Fruit fly (Drosophila melanogaster) whole organism, prepupa: ENCODE data around the gene CG9667.

Experiments used
- CG10631 ChIP-seq: fragments of 200-800 bp; sonication (Bioruptor generic); optimal IDR thresholded peaks from 2 replicates; lab custom pipeline; 2016; ENCODE audit warnings: missing biosample characterization, missing genetic modification characterization
- CG10669 ChIP-seq: fragments of 200-800 bp; sonication (Bioruptor generic); optimal IDR thresholded peaks from 3 replicates; lab custom pipeline; 2018; ENCODE audit warnings: missing biosample characterization, mild to moderate bottlenecking, missing genetic modification characterization, moderate library complexity
- CG11294 ChIP-seq: fragments of 200-800 bp; sonication (Bioruptor generic); IDR thresholded peaks from 2 replicates; pipeline ENCODE4 v1.3.6; 2022; ENCODE audit warnings: missing biosample characterization, missing genetic modification characterization
- CG11762 ChIP-seq: fragments of 200-800 bp; sonication (Bioruptor generic); optimal IDR thresholded peaks from 3 replicates; lab custom pipeline; 2016; ENCODE audit warnings: missing biosample characterization, missing genetic modification characterization; ENCODE audit not compliant: insufficient read depth
- CG11902 ChIP-seq: fragments of 200-800 bp; sonication (Bioruptor generic); optimal IDR thresholded peaks from 3 replicates; lab custom pipeline; 2016; ENCODE audit warnings: missing biosample characterization, missing genetic modification characterization
- CG15336 ChIP-seq: fragments of 200-800 bp; sonication (Bioruptor generic); IDR thresholded peaks from 2 replicates; pipeline ENCODE4 v1.3.6; 2022; ENCODE audit warnings: missing biosample characterization, missing genetic modification characterization
- CG1621 ChIP-seq: fragments of 200-800 bp; sonication (Bioruptor generic); optimal IDR thresholded peaks from 3 replicates; lab custom pipeline; 2018; ENCODE audit warnings: missing biosample characterization, mild to moderate bottlenecking, missing genetic modification characterization
- CG16779 ChIP-seq: fragments of 200-800 bp; sonication (Bioruptor generic); optimal IDR thresholded peaks from 3 replicates; lab custom pipeline; 2017; ENCODE audit warnings: missing biosample characterization, mild to moderate bottlenecking, missing genetic modification characterization
- CG3032 ChIP-seq: fragments of 200-800 bp; optimal IDR thresholded peaks from 2 replicates; lab custom pipeline; 2019; ENCODE audit warnings: missing biosample characterization, mild to moderate bottlenecking, missing genetic modification characterization, moderate library complexity
- CG31627 ChIP-seq: fragments of 200-800 bp; sonication (Bioruptor generic); optimal IDR thresholded peaks from 3 replicates; lab custom pipeline; 2016; ENCODE audit warnings: missing biosample characterization, missing genetic modification characterization
- CG32006 ChIP-seq: fragments of 200-800 bp; sonication (Bioruptor generic); optimal IDR thresholded peaks from 3 replicates; lab custom pipeline; 2017; ENCODE audit warnings: missing biosample characterization, mild to moderate bottlenecking, missing genetic modification characterization
- CG34406 ChIP-seq: fragments of 200-800 bp; sonication (Bioruptor generic); optimal IDR thresholded peaks from 3 replicates; lab custom pipeline; 2016; ENCODE audit warnings: missing biosample characterization, missing genetic modification characterization
- CG3919 ChIP-seq: fragments of 200-800 bp; sonication (Bioruptor generic); optimal IDR thresholded peaks from 3 replicates; lab custom pipeline; 2016; ENCODE audit warnings: missing biosample characterization, missing genetic modification characterization
- CG4318 ChIP-seq: fragments of 200-800 bp; sonication (Bioruptor generic); optimal IDR thresholded peaks from 3 replicates; lab custom pipeline; 2017; ENCODE audit warnings: missing biosample characterization, mild to moderate bottlenecking, missing genetic modification characterization
- CG6163 ChIP-seq: fragments of 200-800 bp; sonication (Bioruptor generic); IDR thresholded peaks from 3 replicates; pipeline ENCODE4 v1.3.6; 2022; ENCODE audit warnings: missing biosample characterization, missing genetic modification characterization
- CG6276 ChIP-seq: fragments of 200-800 bp; sonication (Bioruptor generic); optimal IDR thresholded peaks from 2 replicates; lab custom pipeline; 2017; ENCODE audit warnings: missing biosample characterization, mild to moderate bottlenecking, missing genetic modification characterization
- CG6792 ChIP-seq: fragments of 200-800 bp; sonication (Bioruptor generic); optimal IDR thresholded peaks from 3 replicates; lab custom pipeline; 2016; ENCODE audit warnings: missing biosample characterization, missing genetic modification characterization
- CG6808 ChIP-seq: fragments of 200-800 bp; sonication (Bioruptor generic); optimal IDR thresholded peaks from 3 replicates; lab custom pipeline; 2017; ENCODE audit warnings: missing biosample characterization, missing genetic modification characterization, mild to moderate bottlenecking, moderate library complexity, missing genetic modification reagents
- CG8319 ChIP-seq: fragments of 200-800 bp; sonication (Bioruptor generic); optimal IDR thresholded peaks from 3 replicates; lab custom pipeline; 2016; ENCODE audit warnings: missing biosample characterization, missing genetic modification characterization
- CG8632 ChIP-seq: fragments of 200-800 bp; sonication (Bioruptor generic); optimal IDR thresholded peaks from 3 replicates; lab custom pipeline; 2016; ENCODE audit warnings: missing biosample characterization, missing genetic modification characterization
- CG9139 ChIP-seq: fragments of 200-800 bp; sonication (Bioruptor generic); optimal IDR thresholded peaks from 3 replicates; lab custom pipeline; 2017; ENCODE audit warnings: missing biosample characterization, mild to moderate bottlenecking, missing genetic modification characterization
- Eip75B ChIP-seq: fragments of 200-800 bp; sonication (Bioruptor generic); optimal IDR thresholded peaks from 3 replicates; lab custom pipeline; 2016; ENCODE audit warnings: missing biosample characterization, missing genetic modification characterization
- Eip78C ChIP-seq: fragments of 200-800 bp; sonication (Bioruptor generic); peaks from one replicate; lab custom pipeline; 2016; ENCODE audit warnings: missing biosample characterization, missing genetic modification characterization
- Eip93F ChIP-seq: fragments of 200-800 bp; sonication (Bioruptor generic); optimal IDR thresholded peaks from 2 replicates; lab custom pipeline; 2016; ENCODE audit warnings: missing biosample characterization, mild to moderate bottlenecking, missing genetic modification characterization
- Ets21C ChIP-seq: fragments of 200-800 bp; sonication (Bioruptor generic); optimal IDR thresholded peaks from 3 replicates; lab custom pipeline; 2016; ENCODE audit warnings: missing biosample characterization, missing genetic modification characterization
- Ets96B ChIP-seq: fragments of 200-800 bp; optimal IDR thresholded peaks from 2 replicates; lab custom pipeline; 2019; ENCODE audit warnings: missing biosample characterization, mild to moderate bottlenecking, missing genetic modification characterization, moderate library complexity
- Gug ChIP-seq: fragments of 200-800 bp; sonication (Bioruptor generic); IDR thresholded peaks from 2 replicates; pipeline ENCODE4 v1.3.6; 2022; ENCODE audit warnings: missing biosample characterization, missing genetic modification characterization
- Hr38 ChIP-seq: sonication (Bioruptor generic); optimal IDR thresholded peaks from 2 replicates; lab custom pipeline; 2016; ENCODE audit warnings: missing biosample characterization, missing genetic modification characterization
- Hr4 ChIP-seq: fragments of 200-800 bp; sonication (Bioruptor generic); optimal IDR thresholded peaks from 3 replicates; lab custom pipeline; 2016; ENCODE audit warnings: missing biosample characterization, missing genetic modification characterization
- Lpt ChIP-seq: fragments of 200-800 bp; sonication (Bioruptor generic); optimal IDR thresholded peaks from 3 replicates; lab custom pipeline; 2016; ENCODE audit warnings: missing biosample characterization, missing genetic modification characterization
- Met ChIP-seq: fragments of 200-800 bp; sonication (Bioruptor generic); optimal IDR thresholded peaks from 3 replicates; lab custom pipeline; 2016; ENCODE audit warnings: missing biosample characterization, missing genetic modification characterization
- Smox ChIP-seq: fragments of 200-800 bp; sonication (Bioruptor generic); optimal IDR thresholded peaks from 3 replicates; lab custom pipeline; 2016; ENCODE audit warnings: missing biosample characterization, missing genetic modification characterization
- Sox102F ChIP-seq: fragments of 200-800 bp; sonication (Bioruptor generic); optimal IDR thresholded peaks from 2 replicates; lab custom pipeline; 2016; ENCODE audit warnings: missing biosample characterization, mild to moderate bottlenecking, missing genetic modification characterization
- Sox14 ChIP-seq: fragments of 200-800 bp; sonication (Bioruptor generic); optimal IDR thresholded peaks from 3 replicates; lab custom pipeline; 2016; ENCODE audit warnings: missing biosample characterization, missing genetic modification characterization
- Sox15 ChIP-seq: fragments of 200-800 bp; sonication (Bioruptor generic); optimal IDR thresholded peaks from 3 replicates; lab custom pipeline; 2016; ENCODE audit warnings: missing biosample characterization, missing genetic modification characterization
- achi ChIP-seq: fragments of 200-800 bp; sonication (Bioruptor generic); optimal IDR thresholded peaks from 3 replicates; lab custom pipeline; 2016; ENCODE audit warnings: missing biosample characterization, missing genetic modification characterization
- acj6 ChIP-seq: fragments of 200-800 bp; sonication (Bioruptor generic); optimal IDR thresholded peaks from 3 replicates; lab custom pipeline; 2016; ENCODE audit warnings: missing biosample characterization, missing genetic modification characterization
- cyc ChIP-seq: fragments of 200-800 bp; sonication (Bioruptor generic); optimal IDR thresholded peaks from 3 replicates; lab custom pipeline; 2016; ENCODE audit warnings: missing biosample characterization, missing genetic modification characterization
- dac ChIP-seq: fragments of 200-800 bp; sonication (Bioruptor generic); optimal IDR thresholded peaks from 2 replicates; lab custom pipeline; 2017; ENCODE audit warnings: missing biosample characterization, mild to moderate bottlenecking, missing genetic modification characterization
- dsx ChIP-seq: fragments of 200-800 bp; optimal IDR thresholded peaks from 3 replicates; lab custom pipeline; 2019; ENCODE audit warnings: missing biosample characterization, mild to moderate bottlenecking, missing genetic modification characterization, moderate library complexity; ENCODE audit not compliant: poor library complexity, severe bottlenecking
- eg ChIP-seq: fragments of 200-800 bp; sonication (Bioruptor generic); IDR thresholded peaks from 3 replicates; pipeline ENCODE4 v1.3.6; 2022; ENCODE audit warnings: missing biosample characterization, missing genetic modification characterization
- esn ChIP-seq: fragments of 200-800 bp; sonication (Bioruptor generic); optimal IDR thresholded peaks from 2 replicates; lab custom pipeline; 2016; ENCODE audit warnings: missing biosample characterization, mild to moderate bottlenecking, missing genetic modification characterization, moderate library complexity
- fd59A ChIP-seq: fragments of 200-800 bp; sonication (Bioruptor generic); optimal IDR thresholded peaks from 2 replicates; lab custom pipeline; 2017; ENCODE audit warnings: missing biosample characterization, mild to moderate bottlenecking, missing genetic modification characterization, missing genetic modification reagents
- fd85E ChIP-seq: fragments of 200-800 bp; sonication (Bioruptor generic); optimal IDR thresholded peaks from 3 replicates; lab custom pipeline; 2016; ENCODE audit warnings: missing biosample characterization, missing genetic modification characterization
- lz ChIP-seq: fragments of 200-800 bp; sonication (Bioruptor generic); optimal IDR thresholded peaks from 3 replicates; lab custom pipeline; 2016; ENCODE audit warnings: missing biosample characterization, missing genetic modification characterization
- net ChIP-seq: fragments of 200-800 bp; sonication (Bioruptor generic); optimal IDR thresholded peaks from 3 replicates; lab custom pipeline; 2016; ENCODE audit warnings: missing biosample characterization, missing genetic modification characterization
- pdm3 ChIP-seq: fragments of 200-800 bp; sonication (Bioruptor generic); optimal IDR thresholded peaks from 3 replicates; lab custom pipeline; 2016; ENCODE audit warnings: missing biosample characterization, missing genetic modification characterization
- spab ChIP-seq: fragments of 200-800 bp; sonication (Bioruptor generic); optimal IDR thresholded peaks from 2 replicates; lab custom pipeline; 2017; ENCODE audit warnings: missing biosample characterization, mild to moderate bottlenecking, missing genetic modification characterization, missing genetic modification reagents
- svp ChIP-seq: fragments of 200-800 bp; sonication (Bioruptor generic); peaks from one replicate; lab custom pipeline; 2016; ENCODE audit warnings: missing biosample characterization, missing genetic modification characterization
- topi ChIP-seq: fragments of 200-800 bp; sonication (Bioruptor generic); optimal IDR thresholded peaks from 3 replicates; lab custom pipeline; 2016; ENCODE audit warnings: missing biosample characterization, missing genetic modification characterization
- vri ChIP-seq: fragments of 200-800 bp; sonication (Bioruptor generic); optimal IDR thresholded peaks from 3 replicates; lab custom pipeline; 2016; ENCODE audit warnings: missing biosample characterization, mild to moderate bottlenecking, missing genetic modification characterization

The CG9667 gene

DNA sequence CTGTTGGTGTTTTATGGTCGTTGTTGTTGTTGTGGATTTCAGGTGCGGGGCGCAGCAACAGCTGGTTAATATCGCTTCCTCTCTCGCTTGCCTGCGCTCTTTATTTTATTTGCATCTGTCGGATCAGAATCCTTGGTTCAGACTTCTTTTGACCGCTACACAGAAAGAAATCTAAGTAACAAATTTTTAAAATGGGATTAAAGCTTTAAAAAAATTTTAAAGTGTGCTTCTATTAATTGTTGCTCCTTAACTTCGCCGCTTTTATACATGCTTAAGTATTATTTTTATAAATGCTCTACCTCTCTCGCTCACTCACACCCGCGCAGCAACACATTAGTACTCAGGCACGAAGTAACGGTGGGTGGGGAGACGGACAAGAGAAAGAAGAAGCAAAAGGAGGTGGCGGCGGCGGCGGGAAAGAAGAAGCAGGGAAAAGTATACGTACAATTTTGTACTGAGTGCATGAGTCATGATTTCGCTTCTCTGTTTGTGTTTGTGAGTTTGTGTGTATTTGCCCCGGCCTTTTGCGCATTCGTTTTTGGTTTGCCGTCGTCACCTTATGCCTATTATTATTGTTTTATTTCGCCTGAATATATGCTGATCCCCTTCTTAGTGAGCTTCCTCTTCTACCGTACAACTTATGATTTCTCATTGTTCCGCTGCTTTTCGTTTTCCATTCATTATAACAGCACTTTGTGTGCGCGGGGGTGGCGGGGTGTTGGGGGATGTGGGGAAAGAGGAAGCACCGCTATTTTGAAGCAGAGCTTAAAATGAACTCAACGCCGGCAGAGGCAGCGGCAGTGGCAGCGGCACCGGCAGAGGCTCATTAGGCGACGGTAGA is 12.1 kb downstream of the CG9667 start:
- TF ChIP-seq achi (GFP tag; lab: Kevin White, UChicago) (peak; percentile 89), lz (GFP tag; lab: Kevin White, UChicago) (peak; percentile 95), CG31627 (peak; percentile 95), Smox (peak; percentile 94), Eip75B (GFP tag; lab: Kevin White, UChicago) (peak; percentile 95), net (GFP tag; lab: Kevin White, UChicago) (peak; percentile 92), esn (peak; percentile 96), CG6163 (GFP tag; lab: Robert Waterston, UW) (peak; percentile 95), CG6792 (GFP tag; lab: Kevin White, UChicago) (peak; percentile 94), dac (peak; percentile 34), Hr4 (GFP tag; lab: Kevin White, UChicago) (peak; percentile 78), CG34406 (GFP tag; lab: Kevin White, UChicago) (peak; percentile 95), acj6 (peak; percentile 91), CG15336 (peak; percentile 77), CG3032 (tag; lab: Kevin White, UChicago) (peak; percentile 92), dsx (peak; percentile 91), CG11902 (GFP tag; lab: Kevin White, UChicago) (peak; percentile 90), Sox14 (peak; percentile 97), CG10631 (GFP tag; lab: Kevin White, UChicago) (peak; percentile 91), CG11762 (GFP tag; lab: Kevin White, UChicago) (peak; percentile 79), CG3919 (GFP tag; lab: Kevin White, UChicago) (peak; percentile 93), CG16779 (tag; lab: Kevin White, UChicago) (peak; percentile 77), Hr38 (GFP tag; lab: Kevin White, UChicago) (no peak), pdm3 (GFP tag; lab: Kevin White, UChicago) (peak; percentile 93), CG6808 (GFP tag; lab: Kevin White, UChicago) (peak; percentile 85), CG8319 (GFP tag; lab: Kevin White, UChicago) (peak; percentile 90), Ets96B (peak; percentile 94), fd59A (GFP tag; lab: Kevin White, UChicago) (peak; percentile 89), CG4318 (GFP tag; lab: Kevin White, UChicago) (peak; percentile 71), Met (GFP tag; lab: Kevin White, UChicago) (peak; percentile 97), Eip78C (peak; percentile 98), cyc (GFP tag; lab: Kevin White, UChicago) (peak; percentile 95), spab (peak; percentile 89), svp (peak; percentile 98), Sox102F (peak; percentile 96), CG10669 (GFP tag; lab: Kevin White, UChicago) (peak; percentile 94), eg (GFP tag; lab: Robert Waterston, UW) (peak; percentile 89), fd85E (GFP tag; lab: Kevin White, UChicago) (peak; percentile 73), CG11294 (peak; percentile 64; the same call in 1 of the 2 replicates), Eip93F (GFP tag; lab: Kevin White, UChicago) (peak; percentile 88), topi (peak; percentile 96), Ets21C (GFP tag; lab: Kevin White, UChicago) (peak; percentile 92), Gug (GFP tag; lab: Robert Waterston, UW) (peak; percentile 70), Lpt (GFP tag; lab: Kevin White, UChicago) (peak; percentile 84), CG9139 (GFP tag; lab: Kevin White, UChicago) (peak; percentile 87), CG1621 (peak; percentile 91), Sox15 (GFP tag; lab: Kevin White, UChicago) (peak; percentile 89), CG32006 (GFP tag; lab: Kevin White, UChicago) (peak; percentile 80), vri (GFP tag; lab: Kevin White, UChicago) (peak; percentile 94), CG6276 (GFP tag; lab: Kevin White, UChicago) (peak; percentile 65), CG8632 (GFP tag; lab: Kevin White, UChicago) (peak; percentile 94)
